Fruit fly (Drosophila melanogaster) ovary, adult (tissue): ENCODE results near the gene CG7276.

Experiments used
- CG17801 ChIP-seq: fragments of 200-800 bp; optimal IDR thresholded peaks from 2 replicates; lab custom pipeline; 2019; ENCODE audit warnings: missing biosample characterization, mild to moderate bottlenecking, missing genetic modification characterization, moderate library complexity; ENCODE audit not compliant: partially characterized antibody

Gene CG7276

dm6 chr3L:15508750-15509149 is 10.7 kb downstream of the CG7276 start, which contains the start of gene Z600:
Z600 (plus strand) TSS chr3L:15509061.
- no peak for TF ChIP-seq CG17801 (GFP tag; lab: Kevin White, UChicago)

dm6 chr3L:15509398-15509797 is 11.4 kb downstream of the CG7276 start, which contains the start of the genes gdl and gdl-ORF39:
gdl (plus strand) TSS chr3L:15509445.
gdl-ORF39 (plus strand) TSS chr3L:15509445.
- no peak for TF ChIP-seq CG17801 (GFP tag; lab: Kevin White, UChicago)

dm6 chr3L:15510787-15511186 is 12.8 kb downstream of the CG7276 start, which contains the start of gene MsrA:
MsrA (plus strand) TSS chr3L:15511052.
- peak; percentile 36 for TF ChIP-seq CG17801 (GFP tag; lab: Kevin White, UChicago)

dm6 chr3L:15511688-15512250 is 13.8 kb downstream of the CG7276 start:
- TF ChIP-seq CG17801 (GFP tag; lab: Kevin White, UChicago): peak; percentile 56

- no peak for TF ChIP-seq CG17801 (GFP tag; lab: Kevin White, UChicago)
Measured at dm6 chr3L:15513264-15513663, 15.3 kb downstream of the CG7276 start.

dm6 chr3L:15513726-15514125 is 15.7 kb downstream of the CG7276 start:
- TF ChIP-seq CG17801 (GFP tag; lab: Kevin White, UChicago): no peak

dm6 chr3L:15514405-15514804 is 16.4 kb downstream of the CG7276 start:
- no peak for TF ChIP-seq CG17801 (GFP tag; lab: Kevin White, UChicago)

dm6 chr3L:15514814-15515495 is 17.0 kb downstream of the CG7276 start:
- TF ChIP-seq CG17801 (GFP tag; lab: Kevin White, UChicago): no peak

- no peak for TF ChIP-seq CG17801 (GFP tag; lab: Kevin White, UChicago)
Measured at dm6 chr3L:15516440-15516839, 18.4 kb downstream of the CG7276 start.

- no peak for TF ChIP-seq CG17801 (GFP tag; lab: Kevin White, UChicago)
Measured at dm6 chr3L:15516956-15517355, 19.0 kb downstream of the CG7276 start, which contains the start of gene CG13454. CG13454 (minus strand) TSS chr3L:15517056.

- TF ChIP-seq CG17801 (GFP tag; lab: Kevin White, UChicago): no peak
Measured at dm6 chr3L:15517508-15517907, 19.5 kb downstream of the CG7276 start.

- TF ChIP-seq CG17801 (GFP tag; lab: Kevin White, UChicago): no peak
Measured at dm6 chr3L:15518344-15518743, 20.3 kb downstream of the CG7276 start.

- no peak for TF ChIP-seq CG17801 (GFP tag; lab: Kevin White, UChicago)
Measured at dm6 chr3L:15519492-15519891, 21.5 kb downstream of the CG7276 start, which contains the start of gene mex1. mex1 (minus strand) TSS chr3L:15519592.

dm6 chr3L:15519920-15520319 is 21.9 kb downstream of the CG7276 start:
- TF ChIP-seq CG17801 (GFP tag; lab: Kevin White, UChicago): no peak

- no peak for TF ChIP-seq CG17801 (GFP tag; lab: Kevin White, UChicago)
Measured at dm6 chr3L:15520320-15520719, 22.3 kb downstream of the CG7276 start, which contains the start of gene yellow-k. yellow-k (plus strand) TSS chr3L:15520620.
